Worm (Caenorhabditis elegans) whole organism, mixed stage, embryonic: ENCODE measurements around the gene Y47D7A.6.

Experiments
- M03D4.4 ChIP-seq: sonication (generic microtip); optimal IDR thresholded peaks from 2 replicates; lab custom pipeline; 2017; ENCODE audit warnings: mild to moderate bottlenecking, missing genetic modification characterization, missing compliant biosample characterization
- bed-3 ChIP-seq: fragments of 200-800 bp; sonication (Bioruptor generic); optimal IDR thresholded peaks from 3 replicates; lab custom pipeline; 2018; ENCODE audit warnings: mild to moderate bottlenecking, missing genetic modification characterization, moderate library complexity, missing compliant biosample characterization
- blmp-1 ChIP-seq: fragments of 150-350 bp; optimal IDR thresholded peaks from 2 replicates; lab custom pipeline; 2014; ENCODE audit warnings: missing biosample characterization, missing genetic modification characterization
- ceh-39 ChIP-seq: fragments of 150-350 bp; optimal IDR thresholded peaks from 2 replicates; lab custom pipeline; 2014; ENCODE audit warnings: missing biosample characterization, missing genetic modification characterization
- ceh-43 ChIP-seq: fragments of 200-800 bp; sonication (Bioruptor generic); optimal IDR thresholded peaks from 2 replicates; lab custom pipeline; 2018; ENCODE audit warnings: mild to moderate bottlenecking, missing genetic modification characterization, moderate library complexity, missing compliant biosample characterization
- cnd-1 ChIP-seq: fragments of 200-800 bp; sonication (Bioruptor generic); optimal IDR thresholded peaks from 2 replicates; lab custom pipeline; 2018; ENCODE audit warnings: mild to moderate bottlenecking, missing genetic modification characterization, missing compliant biosample characterization
- elt-1 ChIP-seq: sonication (generic microtip); optimal IDR thresholded peaks from 2 replicates; lab custom pipeline; 2017; ENCODE audit warnings: missing genetic modification characterization, mild to moderate bottlenecking, missing compliant biosample characterization, antibody characterized with exemption, moderate library complexity, borderline replicate concordance; ENCODE audit not compliant: insufficient read depth
- elt-3 ChIP-seq: fragments of 150-350 bp; optimal IDR thresholded peaks from 2 replicates; lab custom pipeline; 2014; ENCODE audit warnings: missing biosample characterization, missing genetic modification characterization
- flh-1 ChIP-seq: fragments of 200-800 bp; sonication (Bioruptor generic); optimal IDR thresholded peaks from 2 replicates; lab custom pipeline; 2018; ENCODE audit warnings: mild to moderate bottlenecking, missing genetic modification characterization, moderate library complexity, missing compliant biosample characterization
- ham-2 ChIP-seq: fragments of 200-800 bp; sonication (Bioruptor generic); optimal IDR thresholded peaks from 2 replicates; lab custom pipeline; 2018; ENCODE audit warnings: mild to moderate bottlenecking, missing genetic modification characterization, missing compliant biosample characterization
- hlh-1 ChIP-seq: fragments of 150-350 bp; optimal IDR thresholded peaks from 2 replicates; lab custom pipeline; 2014; ENCODE audit warnings: missing biosample characterization, missing genetic modification reagents, missing genetic modification characterization
- lin-13 ChIP-seq: fragments of 150-350 bp; optimal IDR thresholded peaks from 2 replicates; lab custom pipeline; 2014; ENCODE audit warnings: missing biosample characterization, missing genetic modification characterization
- lin-32 ChIP-seq: fragments of 200-800 bp; sonication (Bioruptor generic); optimal IDR thresholded peaks from 2 replicates; lab custom pipeline; 2018; ENCODE audit warnings: mild to moderate bottlenecking, missing genetic modification characterization, missing compliant biosample characterization
- lsy-2 ChIP-seq: fragments of 150-350 bp; optimal IDR thresholded peaks from 2 replicates; lab custom pipeline; 2014; ENCODE audit warnings: missing biosample characterization, missing genetic modification characterization
- mep-1 ChIP-seq: fragments of 150-350 bp; optimal IDR thresholded peaks from 2 replicates; lab custom pipeline; 2017; ENCODE audit warnings: missing biosample characterization, missing genetic modification reagents, missing genetic modification characterization, inconsistent platforms
- mls-2 ChIP-seq: sonication (generic microtip); optimal IDR thresholded peaks from 2 replicates; lab custom pipeline; 2016; ENCODE audit warnings: mild to moderate bottlenecking, missing genetic modification characterization, moderate library complexity, missing compliant biosample characterization
- nhr-12 ChIP-seq: fragments of 150-350 bp; optimal IDR thresholded peaks from 2 replicates; lab custom pipeline; 2014; ENCODE audit warnings: missing biosample characterization, missing genetic modification characterization
- nhr-2 ChIP-seq: fragments of 150-350 bp; optimal IDR thresholded peaks from 2 replicates; lab custom pipeline; 2014; ENCODE audit warnings: missing biosample characterization, missing genetic modification characterization
- nhr-237 ChIP-seq: fragments of 150-350 bp; optimal IDR thresholded peaks from 2 replicates; lab custom pipeline; 2014; ENCODE audit warnings: missing biosample characterization, missing genetic modification characterization
- nhr-28 ChIP-seq: fragments of 150-350 bp; optimal IDR thresholded peaks from 2 replicates; lab custom pipeline; 2014; ENCODE audit warnings: missing biosample characterization, missing genetic modification characterization
- nhr-76 ChIP-seq: sonication (generic microtip); optimal IDR thresholded peaks from 2 replicates; lab custom pipeline; 2017; ENCODE audit warnings: missing biosample characterization, missing genetic modification characterization
- pha-4 ChIP-seq: fragments of 150-350 bp; optimal IDR thresholded peaks from 2 replicates; lab custom pipeline; 2018; ENCODE audit warnings: missing biosample characterization, missing genetic modification reagents, missing genetic modification characterization
- sem-2 ChIP-seq: fragments of 200-800 bp; sonication (Bioruptor generic); optimal IDR thresholded peaks from 2 replicates; lab custom pipeline; 2018; ENCODE audit warnings: mild to moderate bottlenecking, missing genetic modification characterization, missing compliant biosample characterization
- snpc-4 ChIP-seq: fragments of 150-350 bp; optimal IDR thresholded peaks from 2 replicates; lab custom pipeline; 2014; ENCODE audit warnings: missing biosample characterization, missing genetic modification characterization
- sptf-1 ChIP-seq: sonication (generic microtip); optimal IDR thresholded peaks from 2 replicates; lab custom pipeline; 2017; ENCODE audit warnings: mild to moderate bottlenecking, missing genetic modification characterization, moderate library complexity, missing compliant biosample characterization
- unc-120 ChIP-seq: sonication (generic microtip); optimal IDR thresholded peaks from 2 replicates; lab custom pipeline; 2017; ENCODE audit warnings: missing genetic modification characterization, missing compliant biosample characterization; ENCODE audit not compliant: poor library complexity, severe bottlenecking
- unc-39 ChIP-seq: fragments of 150-350 bp; optimal IDR thresholded peaks from 2 replicates; lab custom pipeline; 2014; ENCODE audit warnings: missing biosample characterization, missing genetic modification characterization
- unc-62 ChIP-seq: fragments of 150-350 bp; optimal IDR thresholded peaks from 2 replicates; lab custom pipeline; 2014; ENCODE audit warnings: missing biosample characterization, missing genetic modification reagents, missing genetic modification characterization
- zip-8 ChIP-seq: fragments of 150-350 bp; optimal IDR thresholded peaks from 2 replicates; lab custom pipeline; 2014; ENCODE audit warnings: missing biosample characterization, missing genetic modification characterization

Y47D7A.6 gene

ce11 chrV:4387916-4388315, 30.1 kb downstream of the Y47D7A.6 start:
- TF ChIP-seq nhr-28, result no peak
- TF ChIP-seq lsy-2 (tag; lab: Kevin White, UChicago), result peak; percentile 21
- TF ChIP-seq cnd-1 (tag; lab: Kevin White, UChicago), result no peak

- no peak for TF ChIP-seq zip-8
- no peak for TF ChIP-seq elt-1
- TF ChIP-seq nhr-12 (tag; lab: Kevin White, UChicago), result no peak
- TF ChIP-seq snpc-4, result no peak
- TF ChIP-seq unc-62 (GFP tag; lab: Kevin White, UChicago), result no peak
- no peak for TF ChIP-seq lin-32 (GFP tag; lab: Kevin White, UChicago)
- no peak for TF ChIP-seq sptf-1 (tag; lab: Kevin White, UChicago)
- TF ChIP-seq unc-39 (tag; lab: Kevin White, UChicago), result no peak
- no peak for TF ChIP-seq flh-1 (GFP tag; lab: Kevin White, UChicago)
- TF ChIP-seq nhr-76 (tag; lab: Kevin White, UChicago), result no peak
These were observed 30.6 kb downstream of the Y47D7A.6 start, which contains the start of gene F13A2.9 for ce11 chrV:4387402-4387801. TSS of gene F13A2.9 (minus strand) at chrV:4387502.

ce11 chrV:4386173-4386572, 31.8 kb downstream of the Y47D7A.6 start, which contains the start of gene F13A2.10:
TSS of gene F13A2.10 (minus strand) at chrV:4386273.
- TF ChIP-seq zip-8 (no peak), nhr-28 (no peak)

ce11 chrV:4384482-4384881, 33.5 kb downstream of the Y47D7A.6 start, which contains the start of gene F13A2.2:
TSS of gene F13A2.2 (minus strand) at chrV:4384582.
- TF ChIP-seq elt-3 (tag; lab: Kevin White, UChicago) (no peak), hlh-1 (tag; lab: Kevin White, UChicago) (no peak), lin-13 (tag; lab: Kevin White, UChicago) (no peak), elt-1 (no peak), pha-4 (no peak), blmp-1 (tag; lab: Kevin White, UChicago) (no peak), nhr-76 (tag; lab: Kevin White, UChicago) (no peak), cnd-1 (tag; lab: Kevin White, UChicago) (no peak), flh-1 (GFP tag; lab: Kevin White, UChicago) (no peak), mep-1 (tag; lab: Kevin White, UChicago) (no peak), lsy-2 (tag; lab: Kevin White, UChicago) (no peak), nhr-12 (tag; lab: Kevin White, UChicago) (no peak), ceh-39 (tag; lab: Kevin White, UChicago) (no peak), mls-2 (tag; lab: Kevin White, UChicago) (no peak), sem-2 (GFP tag; lab: Kevin White, UChicago) (no peak), lin-32 (GFP tag; lab: Kevin White, UChicago) (no peak), bed-3 (GFP tag; lab: Kevin White, UChicago) (no peak), nhr-2 (no peak)

DNA sequence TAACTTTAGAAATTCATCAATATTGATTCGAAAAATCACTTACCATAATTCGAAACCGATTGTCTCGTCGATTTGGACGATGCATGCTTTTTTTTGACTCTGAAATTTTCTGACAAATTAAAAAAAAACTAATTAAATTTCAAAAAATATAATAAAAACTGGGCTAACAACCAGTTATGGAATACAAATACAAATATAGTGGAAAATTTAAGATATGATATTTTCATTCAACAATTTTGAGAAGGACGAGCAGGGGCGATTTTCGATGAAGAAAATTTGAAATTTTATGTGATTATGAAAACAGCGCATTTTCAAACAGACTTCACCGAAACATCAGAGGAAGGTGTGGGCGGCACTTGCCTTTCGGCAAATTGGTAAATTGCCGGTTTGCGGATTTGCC, 35.7 kb downstream of the Y47D7A.6 start, which contains the start of gene F13A2.1:
TSS of gene F13A2.1 (minus strand) at position 101 of the 400 bp plus-strand sequence.
- no peak for TF ChIP-seq elt-3 (tag; lab: Kevin White, UChicago)
- no peak for TF ChIP-seq nhr-28
- TF ChIP-seq nhr-2, result no peak
- no peak for TF ChIP-seq M03D4.4 (tag; lab: Kevin White, UChicago)
- TF ChIP-seq nhr-12 (tag; lab: Kevin White, UChicago), result no peak

DNA sequence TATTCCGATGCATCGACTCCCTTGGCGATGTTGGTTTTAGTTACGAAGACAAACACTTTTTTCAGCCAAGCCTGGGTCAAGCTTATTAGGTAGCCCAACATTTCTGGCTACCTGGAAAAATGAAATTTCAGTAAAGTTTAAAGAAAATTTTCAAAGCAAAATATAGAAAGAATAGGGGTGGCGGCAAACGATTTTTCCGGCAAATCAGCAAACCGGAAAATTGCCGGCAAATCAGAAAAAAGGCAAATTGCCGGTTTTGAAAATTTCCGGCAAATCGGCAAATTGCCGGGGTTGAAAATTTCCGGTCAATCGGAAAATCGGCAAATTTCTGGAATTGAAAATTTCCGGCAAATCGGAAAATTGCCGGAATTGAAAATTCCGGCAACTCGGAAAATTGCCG, 40.4 kb downstream of the Y47D7A.6 start, which contains the start of gene F32D1.8:
TSS of gene F32D1.8 (minus strand) at position 101 of the 400 bp plus-strand sequence.
- TF ChIP-seq nhr-237 (tag; lab: Kevin White, UChicago) (no peak), ham-2 (GFP tag; lab: Kevin White, UChicago) (no peak), zip-8 (no peak), unc-120 (tag; lab: Kevin White, UChicago) (no peak), M03D4.4 (tag; lab: Kevin White, UChicago) (no peak), ceh-43 (GFP tag; lab: Kevin White, UChicago) (no peak), blmp-1 (tag; lab: Kevin White, UChicago) (no peak)
